Fruit fly (Drosophila melanogaster) whole organism, pupa: ENCODE data around the gene CG17768.

Source experiments
- CG12605 ChIP-seq: fragments of 200-800 bp; sonication (Bioruptor generic); IDR thresholded peaks from 2 replicates; pipeline ENCODE4 v1.3.6; 2022; ENCODE audit warnings: missing biosample characterization, missing genetic modification characterization
- CG9948 ChIP-seq: fragments of 200-800 bp; sonication (Bioruptor generic); optimal IDR thresholded peaks from 2 replicates; lab custom pipeline; 2018; ENCODE audit warnings: missing biosample characterization, mild to moderate bottlenecking, missing genetic modification characterization, moderate library complexity

- TF ChIP-seq CG12605 (GFP tag; lab: Robert Waterston, UW): no peak
- no peak for TF ChIP-seq CG9948 (tag; lab: Kevin White, UChicago)
Measured at dm6 chr2L:10425599-10425998, 20.6 kb upstream of the CG17768 start.
